Worm (Caenorhabditis elegans): ENCODE results near the gene lact-1.

The lact-1 gene

ce11 chrX:7232158-7232822 is 27.9 kb downstream of the lact-1 start (continued):
- peak; percentile 83 for TF ChIP-seq hlh-11 (tag; optimal IDR thresholded peaks at IDR 0.05)
- no peak for TF ChIP-seq ctbp-1 (GFP tag; IDR thresholded peaks at IDR 0.05)
- no peak for TF ChIP-seq F37D6.2 (tag; optimal IDR thresholded peaks at IDR 0.05)
- no peak for TF ChIP-seq Y5F2A.4 (GFP tag; optimal IDR thresholded peaks at IDR 0.05)
- 0 out of 2 replicates have a peak, but pooled peaks have one; percentile 22 for TF ChIP-seq dmd-9 (GFP tag; IDR thresholded peaks at IDR 0.05)
- TF ChIP-seq R02D3.7 (tag; optimal IDR thresholded peaks at IDR 0.05): no peak
- TF ChIP-seq cey-2 (tag; optimal IDR thresholded peaks at IDR 0.05; ENCODE audit: borderline replicate concordance, insufficient read depth): no peak
- no peak for TF ChIP-seq daf-12 (tag; optimal IDR thresholded peaks at IDR 0.05)
- TF ChIP-seq mdl-1 (tag; optimal IDR thresholded peaks at IDR 0.05): peak in 1 of 2 experiments; percentile 37
- TF ChIP-seq mes-2 (tag; optimal IDR thresholded peaks at IDR 0.05; ENCODE audit: poor library complexity, severe bottlenecking): peak; percentile 7
- TF ChIP-seq zfp-2 (tag; optimal IDR thresholded peaks at IDR 0.05): no peak
- no peak for TF ChIP-seq zag-1 (tag; optimal IDR thresholded peaks at IDR 0.05)
- TF ChIP-seq T26A8.4 (GFP tag; IDR thresholded peaks at IDR 0.05): no peak
- peak; percentile 35 for TF ChIP-seq dmd-6 (GFP tag; IDR thresholded peaks at IDR 0.05)
- peak; percentile 58; the same call in 1 of the 2 replicates for TF ChIP-seq lin-1 (GFP tag; IDR thresholded peaks at IDR 0.05)
- no peak for TF ChIP-seq ZK546.5 (tag; optimal IDR thresholded peaks at IDR 0.05)
- TF ChIP-seq zfp-3 (GFP tag; conservative IDR thresholded peaks at IDR 0.05): no peak
- TF ChIP-seq lin-15B (tag; optimal IDR thresholded peaks at IDR 0.05): no peak
- peak; percentile 39 for TF ChIP-seq mep-1 (tag; optimal IDR thresholded peaks at IDR 0.05)
- TF ChIP-seq nhr-41 (GFP tag; IDR thresholded peaks at IDR 0.05): no peak
- no peak for TF ChIP-seq dmd-8 (GFP tag; IDR thresholded peaks at IDR 0.05)
- no peak for TF ChIP-seq lin-38 (GFP tag; IDR thresholded peaks at IDR 0.05)
- TF ChIP-seq saeg-2 (GFP tag; IDR thresholded peaks at IDR 0.05): no peak
- TF ChIP-seq ceh-62 (tag; optimal IDR thresholded peaks at IDR 0.05): no peak
- TF ChIP-seq madf-5 (GFP tag; IDR thresholded peaks at IDR 0.05): 0 out of 4 replicates have a peak, but pooled peaks of 1 of the 2 experiments have one; percentile 26
- no peak for TF ChIP-seq egl-27 (tag; optimal IDR thresholded peaks at IDR 0.05)
- peak in 1 of 2 experiments; percentile 1 for TF ChIP-seq hif-1 (tag; optimal IDR thresholded peaks at IDR 0.05)
- TF ChIP-seq gei-8 (GFP tag; optimal IDR thresholded peaks at IDR 0.05): no peak
- no peak for TF ChIP-seq attf-4 (tag; optimal IDR thresholded peaks at IDR 0.05)
- peak; percentile 96 for TF ChIP-seq ama-1 (optimal IDR thresholded peaks at IDR 0.05)
- TF ChIP-seq daf-8 (GFP tag; IDR thresholded peaks at IDR 0.05): no peak
- no peak for TF ChIP-seq nhr-10 (tag; optimal IDR thresholded peaks at IDR 0.05)
- no peak for TF ChIP-seq nhr-102 (tag; optimal IDR thresholded peaks at IDR 0.05)
- no peak for TF ChIP-seq F49E8.2 (tag; optimal IDR thresholded peaks at IDR 0.05; ENCODE audit: borderline replicate concordance)
- TF ChIP-seq Y105C5A.15 (GFP tag; IDR thresholded peaks at IDR 0.05): no peak
- TF ChIP-seq nhr-28 (tag; optimal IDR thresholded peaks at IDR 0.05): peak; percentile 23
- no peak for TF ChIP-seq ceh-32 (tag; optimal IDR thresholded peaks at IDR 0.05; ENCODE audit: poor library complexity)
- TF ChIP-seq aly-2 (tag; optimal IDR thresholded peaks at IDR 0.05): no peak
- TF ChIP-seq mdt-29 (GFP tag; IDR thresholded peaks at IDR 0.05): no peak
- no peak for TF ChIP-seq ces-1 (GFP tag; optimal IDR thresholded peaks at IDR 0.05)
- TF ChIP-seq sdz-12 (GFP tag; optimal IDR thresholded peaks at IDR 0.05): no peak
- no peak for TF ChIP-seq spr-1 (tag; optimal IDR thresholded peaks at IDR 0.05)
- no peak for TF ChIP-seq nhr-76 (tag; optimal IDR thresholded peaks at IDR 0.05)
- no peak for TF ChIP-seq D1046.2 (GFP tag; IDR thresholded peaks at IDR 0.05)
- TF ChIP-seq lin-29 (GFP tag; IDR thresholded peaks at IDR 0.05): no peak
- TF ChIP-seq unc-39 (tag; optimal IDR thresholded peaks at IDR 0.05): no peak
- no peak for TF ChIP-seq ceh-82 (tag; optimal IDR thresholded peaks at IDR 0.05)
- TF ChIP-seq lim-7 (GFP tag; IDR thresholded peaks at IDR 0.05): no peak
- TF ChIP-seq dve-1 (tag; optimal IDR thresholded peaks at IDR 0.05; ENCODE audit: insufficient read depth): peak; percentile 67
- no peak for TF ChIP-seq skn-1 (tag; optimal IDR thresholded peaks at IDR 0.05)
- TF ChIP-seq ztf-7 (tag; optimal IDR thresholded peaks at IDR 0.05): no peak
